Fruit fly (Drosophila melanogaster) whole organism, embryonic: ENCODE measurements around the gene SpdS.

Experiments
- BEAF-32 ChIP-seq: fragments of 200-800 bp; sonication (Bioruptor generic); optimal IDR thresholded peaks from 3 replicates; lab custom pipeline; 2017; ENCODE audit warnings: missing biosample characterization, missing genetic modification characterization, mild to moderate bottlenecking, moderate library complexity, missing genetic modification reagents
- CG10979 ChIP-seq: fragments of 200-800 bp; sonication (Bioruptor generic); optimal IDR thresholded peaks from 2 replicates; lab custom pipeline; 2018; ENCODE audit warnings: missing biosample characterization, mild to moderate bottlenecking, missing genetic modification characterization, moderate library complexity
- CG12219 ChIP-seq: fragments of 200-800 bp; sonication (Bioruptor generic); optimal IDR thresholded peaks from 3 replicates; lab custom pipeline; 2018; ENCODE audit warnings: missing biosample characterization, mild to moderate bottlenecking, missing genetic modification characterization
- CG12299 ChIP-seq: fragments of 200-800 bp; sonication (Bioruptor generic); optimal IDR thresholded peaks from 2 replicates; lab custom pipeline; 2018; ENCODE audit warnings: missing biosample characterization, mild to moderate bottlenecking, missing genetic modification characterization
- CG13296 ChIP-seq: fragments of 200-800 bp; sonication (Bioruptor generic); optimal IDR thresholded peaks from 3 replicates; lab custom pipeline; 2018; ENCODE audit warnings: missing biosample characterization, mild to moderate bottlenecking, missing genetic modification characterization
- CG14667 ChIP-seq: fragments of 200-800 bp; sonication (Bioruptor generic); IDR thresholded peaks from 2 replicates; pipeline ENCODE4 v1.3.6; 2022; ENCODE audit warnings: missing biosample characterization, missing genetic modification characterization
- CG15601 ChIP-seq: fragments of 200-800 bp; sonication (Bioruptor generic); optimal IDR thresholded peaks from 3 replicates; lab custom pipeline; 2019; ENCODE audit warnings: missing biosample characterization, mild to moderate bottlenecking, missing genetic modification characterization, moderate library complexity
- CG2889 ChIP-seq: fragments of 200-800 bp; sonication (Bioruptor generic); IDR thresholded peaks from 3 replicates; pipeline ENCODE4 v1.3.6; 2022; ENCODE audit warnings: missing biosample characterization, missing genetic modification characterization
- CG30403 ChIP-seq: fragments of 200-800 bp; sonication (Bioruptor generic); optimal IDR thresholded peaks from 3 replicates; lab custom pipeline; 2016; ENCODE audit warnings: missing biosample characterization, missing genetic modification characterization
- CG3847 ChIP-seq: fragments of 200-800 bp; sonication (Bioruptor generic); IDR thresholded peaks from 2 replicates; pipeline ENCODE4 v1.3.6; 2022; ENCODE audit warnings: missing biosample characterization, missing genetic modification characterization
- CG3995 ChIP-seq: fragments of 200-800 bp; sonication (Bioruptor generic); optimal IDR thresholded peaks from 3 replicates; lab custom pipeline; 2016; ENCODE audit warnings: missing biosample characterization, missing genetic modification characterization
- CG4617 ChIP-seq: fragments of 200-800 bp; sonication (Bioruptor generic); optimal IDR thresholded peaks from 3 replicates; lab custom pipeline; 2016; ENCODE audit warnings: missing biosample characterization, missing genetic modification characterization, borderline replicate concordance
- CG4820 ChIP-seq: fragments of 200-800 bp; sonication (Bioruptor generic); optimal IDR thresholded peaks from 3 replicates; lab custom pipeline; 2016; ENCODE audit warnings: missing biosample characterization, missing genetic modification characterization
- CG4854 ChIP-seq: fragments of 200-800 bp; sonication (Bioruptor generic); optimal IDR thresholded peaks from 2 replicates; lab custom pipeline; 2016; ENCODE audit warnings: missing biosample characterization, missing genetic modification characterization, inconsistent platforms
- CG5180 ChIP-seq: fragments of 200-800 bp; sonication (Bioruptor generic); optimal IDR thresholded peaks from 3 replicates; lab custom pipeline; 2017; ENCODE audit warnings: missing biosample characterization, missing genetic modification characterization, mild to moderate bottlenecking, moderate library complexity, missing genetic modification reagents
- CG5953 ChIP-seq: fragments of 200-800 bp; sonication (Bioruptor generic); IDR thresholded peaks from 2 replicates; pipeline ENCODE4 v1.3.6; 2022; ENCODE audit warnings: missing biosample characterization, missing genetic modification characterization
- CG6654 ChIP-seq: fragments of 200-800 bp; sonication (Bioruptor generic); optimal IDR thresholded peaks from 2 replicates; lab custom pipeline; 2017; ENCODE audit warnings: missing biosample characterization, mild to moderate bottlenecking, missing genetic modification characterization
- CG6791 ChIP-seq: fragments of 200-800 bp; sonication (Bioruptor generic); IDR thresholded peaks from 3 replicates; pipeline ENCODE4 v1.3.6; 2022; ENCODE audit warnings: missing biosample characterization, missing genetic modification characterization; ENCODE audit not compliant: partially characterized antibody
- CG7271 ChIP-seq: fragments of 200-800 bp; sonication (Bioruptor generic); optimal IDR thresholded peaks from 2 replicates; lab custom pipeline; 2018; ENCODE audit warnings: missing biosample characterization, mild to moderate bottlenecking, missing genetic modification characterization, moderate library complexity
- CG7987 ChIP-seq: fragments of 200-800 bp; sonication (Bioruptor generic); optimal IDR thresholded peaks from 2 replicates; lab custom pipeline; 2018; ENCODE audit warnings: missing biosample characterization, mild to moderate bottlenecking, missing genetic modification characterization, moderate library complexity
- CG8290 ChIP-seq, 3 experiments: fragments of 200-800 bp; sonication (Bioruptor generic); optimal IDR thresholded peaks; 2 replicates each; lab custom pipeline; 2016 to 2019; ENCODE audit warnings: missing biosample characterization in 3 of 3, missing genetic modification characterization in 3 of 3, mild to moderate bottlenecking in 2 of 3, moderate library complexity in 1 of 3
- CG9609 ChIP-seq: fragments of 200-800 bp; sonication (Bioruptor generic); optimal IDR thresholded peaks from 3 replicates; lab custom pipeline; 2016; ENCODE audit warnings: missing biosample characterization, missing genetic modification characterization
- CG9817 ChIP-seq: fragments of 200-800 bp; sonication (Bioruptor generic); optimal IDR thresholded peaks from 2 replicates; lab custom pipeline; 2018; ENCODE audit warnings: missing biosample characterization, mild to moderate bottlenecking, missing genetic modification characterization, moderate library complexity
- Drgx ChIP-seq: fragments of 200-800 bp; sonication (Bioruptor generic); IDR thresholded peaks from 2 replicates; pipeline ENCODE4 v1.3.6; 2022; ENCODE audit warnings: missing biosample characterization, missing genetic modification characterization
- Hmr ChIP-seq: fragments of 200-800 bp; sonication (Bioruptor generic); optimal IDR thresholded peaks from 3 replicates; lab custom pipeline; 2017; ENCODE audit warnings: mild to moderate bottlenecking, missing biosample characterization, missing genetic modification reagents, missing genetic modification characterization
- PHDP ChIP-seq: fragments of 200-800 bp; sonication (Bioruptor generic); optimal IDR thresholded peaks from 3 replicates; lab custom pipeline; 2018; ENCODE audit warnings: missing biosample characterization, mild to moderate bottlenecking, missing genetic modification characterization, moderate library complexity
- Scr ChIP-seq: fragments of 200-800 bp; sonication (Bioruptor generic); IDR thresholded peaks from 2 replicates; pipeline ENCODE4 v1.3.6; 2022; ENCODE audit warnings: missing biosample characterization, missing genetic modification characterization; ENCODE audit not compliant: partially characterized antibody
- Sry-β ChIP-seq: fragments of 200-800 bp; sonication (Bioruptor generic); optimal IDR thresholded peaks from 2 replicates; lab custom pipeline; 2018; ENCODE audit warnings: missing biosample characterization, mild to moderate bottlenecking, missing genetic modification characterization, moderate library complexity
- cad ChIP-seq: fragments of >200 bp; optimal IDR thresholded peaks from 2 replicates; lab custom pipeline; 2017; ENCODE audit warnings: missing biosample characterization, missing genetic modification characterization
- cato ChIP-seq: fragments of 200-800 bp; sonication (Bioruptor generic); optimal IDR thresholded peaks from 2 replicates; lab custom pipeline; 2016; ENCODE audit warnings: missing biosample characterization, missing genetic modification characterization, borderline replicate concordance
- chinmo ChIP-seq: fragments of 200-800 bp; sonication (Bioruptor generic); IDR thresholded peaks from 4 replicates; pipeline ENCODE4 v1.3.6; 2022; ENCODE audit warnings: missing biosample characterization, missing genetic modification characterization; ENCODE audit not compliant: partially characterized antibody
- corto ChIP-seq: fragments of 200-800 bp; sonication (Bioruptor generic); optimal IDR thresholded peaks from 2 replicates; lab custom pipeline; 2016; ENCODE audit warnings: missing biosample characterization, mild to moderate bottlenecking, missing genetic modification characterization, moderate library complexity
- danr ChIP-seq: fragments of 200-800 bp; sonication (Bioruptor generic); IDR thresholded peaks from 2 replicates; pipeline ENCODE4 v1.3.6; 2022; ENCODE audit warnings: missing biosample characterization, missing genetic modification characterization
- disco-r ChIP-seq: fragments of 200-800 bp; sonication (Bioruptor generic); optimal IDR thresholded peaks from 2 replicates; lab custom pipeline; 2016; ENCODE audit warnings: missing biosample characterization, missing genetic modification characterization
- h ChIP-seq: fragments of >200 bp; optimal IDR thresholded peaks from 2 replicates; lab custom pipeline; 2017
- her ChIP-seq: fragments of 200-800 bp; sonication (Bioruptor generic); optimal IDR thresholded peaks from 2 replicates; lab custom pipeline; 2016; ENCODE audit warnings: missing biosample characterization, missing genetic modification characterization
- hth ChIP-seq: fragments of >200 bp; optimal IDR thresholded peaks from 2 replicates; lab custom pipeline; 2017; ENCODE audit warnings: inconsistent platforms
- kah ChIP-seq: fragments of 200-800 bp; sonication (Bioruptor generic); optimal IDR thresholded peaks from 2 replicates; lab custom pipeline; 2018; ENCODE audit warnings: missing biosample characterization, mild to moderate bottlenecking, missing genetic modification characterization
- lab ChIP-seq: fragments of 200-800 bp; sonication (Bioruptor generic); optimal IDR thresholded peaks from 3 replicates; lab custom pipeline; 2017; ENCODE audit warnings: missing biosample characterization, missing genetic modification characterization, mild to moderate bottlenecking, moderate library complexity, missing genetic modification reagents
- mam ChIP-seq: fragments of 200-800 bp; sonication (Bioruptor generic); optimal IDR thresholded peaks from 3 replicates; lab custom pipeline; 2016; ENCODE audit warnings: missing biosample characterization, missing genetic modification characterization
- pb ChIP-seq: fragments of 200-800 bp; sonication (Bioruptor generic); optimal IDR thresholded peaks from 3 replicates; lab custom pipeline; 2016; ENCODE audit warnings: missing biosample characterization, missing genetic modification characterization
- psq ChIP-seq: fragments of 200-800 bp; sonication (Bioruptor generic); optimal IDR thresholded peaks from 2 replicates; lab custom pipeline; 2017; ENCODE audit warnings: missing biosample characterization, missing genetic modification characterization
- repo ChIP-seq: fragments of 200-800 bp; sonication (Bioruptor generic); optimal IDR thresholded peaks from 2 replicates; lab custom pipeline; 2016; ENCODE audit warnings: missing biosample characterization, missing genetic modification characterization
- scrt ChIP-seq: fragments of 200-800 bp; sonication (Bioruptor generic); optimal IDR thresholded peaks from 2 replicates; lab custom pipeline; 2018; ENCODE audit warnings: missing biosample characterization, mild to moderate bottlenecking, missing genetic modification characterization, moderate library complexity
- sd ChIP-seq: fragments of 200-800 bp; sonication (Bioruptor generic); optimal IDR thresholded peaks from 3 replicates; lab custom pipeline; 2018; ENCODE audit warnings: missing biosample characterization, mild to moderate bottlenecking, missing genetic modification characterization, moderate library complexity
- so ChIP-seq: fragments of 200-800 bp; sonication (Bioruptor generic); IDR thresholded peaks from 3 replicates; pipeline ENCODE4 v1.3.6; 2022; ENCODE audit warnings: missing biosample characterization, missing genetic modification characterization
- sob ChIP-seq: fragments of 200-800 bp; sonication (Bioruptor generic); IDR thresholded peaks from 2 replicates; pipeline ENCODE4 v1.3.6; 2022; ENCODE audit warnings: missing biosample characterization, missing genetic modification characterization
- tgo ChIP-seq: fragments of 200-800 bp; sonication (Bioruptor generic); IDR thresholded peaks from 3 replicates; pipeline ENCODE4 v1.3.6; 2022; ENCODE audit warnings: missing biosample characterization, missing genetic modification characterization
- tin ChIP-seq: fragments of 200-800 bp; sonication (Bioruptor generic); optimal IDR thresholded peaks from 3 replicates; lab custom pipeline; 2016; ENCODE audit warnings: missing biosample characterization, missing genetic modification characterization
- tna ChIP-seq: fragments of 200-800 bp; sonication (Bioruptor generic); IDR thresholded peaks from 2 replicates; pipeline ENCODE4 v1.3.6; 2022; ENCODE audit warnings: missing biosample characterization, missing genetic modification characterization; ENCODE audit not compliant: partially characterized antibody
- tx ChIP-seq: fragments of 200-800 bp; sonication (Bioruptor generic); optimal IDR thresholded peaks from 2 replicates; lab custom pipeline; 2016; ENCODE audit warnings: missing biosample characterization, missing genetic modification characterization

The SpdS gene

dm6 chr3R:9598099-9598498 is 33.3 kb upstream of the SpdS start (continued):
- TF ChIP-seq CG8290 (GFP tag; optimal IDR thresholded peaks at IDR 0.05; lab: Kevin White, UChicago): no peak
- TF ChIP-seq CG8290 (tag; optimal IDR thresholded peaks at IDR 0.05; lab: Kevin White, UChicago): peak in 1 of 2 experiments; percentile 61
- no peak for TF ChIP-seq cato (GFP tag; lab: Kevin White, UChicago)
- TF ChIP-seq CG6791: no peak
- peak; percentile 20; the same call in 1 of the 2 replicates for TF ChIP-seq sob (GFP tag; lab: Robert Waterston, UW)
- TF ChIP-seq tgo (GFP tag; lab: Robert Waterston, UW): no peak
- no peak for TF ChIP-seq CG9817 (tag; lab: Kevin White, UChicago)
- no peak for TF ChIP-seq Hmr (GFP tag; lab: Kevin White, UChicago)
- TF ChIP-seq CG4820 (GFP tag; lab: Kevin White, UChicago): peak; percentile 71
- TF ChIP-seq CG10979 (tag; lab: Kevin White, UChicago): peak; percentile 82
- TF ChIP-seq danr: no peak
- TF ChIP-seq repo: no peak
- TF ChIP-seq CG15601 (tag; lab: Kevin White, UChicago): peak; percentile 19
- TF ChIP-seq sd (tag; lab: Kevin White, UChicago): no peak
- TF ChIP-seq CG7271 (tag; lab: Kevin White, UChicago): no peak
- TF ChIP-seq tx: no peak
- TF ChIP-seq CG14667 (GFP tag; lab: Robert Waterston, UW): no peak
- TF ChIP-seq her (GFP tag; lab: Kevin White, UChicago): peak; percentile 25
- no peak for TF ChIP-seq CG4854 (GFP tag; lab: Kevin White, UChicago)
- no peak for TF ChIP-seq CG6654 (GFP tag; lab: Kevin White, UChicago)
- TF ChIP-seq CG5953: no peak
- TF ChIP-seq CG2889 (GFP tag; lab: Robert Waterston, UW): no peak
- TF ChIP-seq PHDP (tag; lab: Kevin White, UChicago): peak; percentile 43
- peak; percentile 73 for TF ChIP-seq Drgx (GFP tag; lab: Robert Waterston, UW)
- no peak for TF ChIP-seq pb (GFP tag; lab: Kevin White, UChicago)
- TF ChIP-seq CG3995 (GFP tag; lab: Kevin White, UChicago): no peak
- no peak for TF ChIP-seq h (lab: Kevin White, UChicago)
- TF ChIP-seq CG5180 (GFP tag; lab: Kevin White, UChicago): no peak
- TF ChIP-seq tna (GFP tag; lab: Robert Waterston, UW): no peak
- TF ChIP-seq CG4617: no peak
- no peak for TF ChIP-seq chinmo (GFP tag; lab: Robert Waterston, UW)
- TF ChIP-seq CG3847 (GFP tag; lab: Robert Waterston, UW): no peak
- no peak for TF ChIP-seq psq (GFP tag; lab: Kevin White, UChicago)
- no peak for TF ChIP-seq hth (lab: Kevin White, UChicago)
- TF ChIP-seq scrt (GFP tag; lab: Kevin White, UChicago): no peak
- TF ChIP-seq mam (GFP tag; lab: Kevin White, UChicago): no peak
- no peak for TF ChIP-seq BEAF-32 (GFP tag; lab: Kevin White, UChicago)
- no peak for TF ChIP-seq CG12299 (tag; lab: Kevin White, UChicago)
- 0 out of 3 replicates have a peak, but pooled peaks have one; percentile 15 for TF ChIP-seq so (GFP tag; lab: Robert Waterston, UW)
- peak; percentile 64 for TF ChIP-seq tin
- no peak for TF ChIP-seq CG7987
- TF ChIP-seq CG9609: no peak
- no peak for TF ChIP-seq Scr
- no peak for TF ChIP-seq corto
- peak; percentile 59 for TF ChIP-seq CG12219
- no peak for TF ChIP-seq Sry-β (GFP tag; lab: Kevin White, UChicago)
- TF ChIP-seq CG30403 (GFP tag; lab: Kevin White, UChicago): peak; percentile 44
- TF ChIP-seq CG13296 (GFP tag; lab: Kevin White, UChicago): no peak
- TF ChIP-seq lab (GFP tag; lab: Kevin White, UChicago): peak; percentile 37
- no peak for TF ChIP-seq kah (GFP tag; lab: Kevin White, UChicago)
- TF ChIP-seq cad (GFP tag; lab: Kevin White, UChicago): no peak
- TF ChIP-seq disco-r (GFP tag; lab: Kevin White, UChicago): no peak
